Fruit fly (Drosophila melanogaster) whole organism, embryonic: ENCODE measurements around the gene Gr64b.
A peak's percentile ranks its signal among the peaks of the same experiment; 100 is the strongest.

Experiments
- ATbp ChIP-seq: fragments of 200-800 bp; sonication (Bioruptor generic); optimal IDR thresholded peaks from 2 replicates; lab custom pipeline; 2017; ENCODE audit warnings: missing biosample characterization, mild to moderate bottlenecking, missing genetic modification characterization, missing genetic modification reagents
- Asciz ChIP-seq: fragments of 200-800 bp; sonication (Bioruptor generic); optimal IDR thresholded peaks from 2 replicates; lab custom pipeline; 2017; ENCODE audit warnings: missing biosample characterization, mild to moderate bottlenecking, missing genetic modification characterization, missing genetic modification reagents
- Blimp-1 ChIP-seq: fragments of 200-800 bp; sonication (Bioruptor generic); optimal IDR thresholded peaks from 3 replicates; lab custom pipeline; 2018; ENCODE audit warnings: missing biosample characterization, missing genetic modification characterization, mild to moderate bottlenecking, moderate library complexity, missing genetic modification reagents
- CG1024 ChIP-seq: fragments of 200-800 bp; sonication (Bioruptor generic); IDR thresholded peaks from 2 replicates; pipeline ENCODE4 v1.3.6; 2022; ENCODE audit warnings: missing biosample characterization, missing genetic modification characterization
- CG10321 ChIP-seq: fragments of 200-800 bp; sonication (Bioruptor generic); IDR thresholded peaks from 2 replicates; pipeline ENCODE4 v1.3.6; 2022; ENCODE audit warnings: missing biosample characterization, missing genetic modification characterization
- CG10979 ChIP-seq: fragments of 200-800 bp; sonication (Bioruptor generic); optimal IDR thresholded peaks from 2 replicates; lab custom pipeline; 2018; ENCODE audit warnings: missing biosample characterization, mild to moderate bottlenecking, missing genetic modification characterization, moderate library complexity
- CG11723 ChIP-seq: fragments of 200-800 bp; sonication (Bioruptor generic); optimal IDR thresholded peaks from 2 replicates; lab custom pipeline; 2017; ENCODE audit warnings: missing biosample characterization, mild to moderate bottlenecking, missing genetic modification characterization
- CG12104 ChIP-seq: fragments of 200-800 bp; sonication (Bioruptor generic); optimal IDR thresholded peaks from 3 replicates; lab custom pipeline; 2016; ENCODE audit warnings: missing biosample characterization, missing genetic modification characterization
- CG13624 ChIP-seq: fragments of 200-800 bp; sonication (Bioruptor generic); optimal IDR thresholded peaks from 2 replicates; lab custom pipeline; 2016; ENCODE audit warnings: missing biosample characterization, missing genetic modification characterization
- CG14050 ChIP-seq: fragments of 200-800 bp; sonication (Bioruptor generic); IDR thresholded peaks from 3 replicates; pipeline ENCODE4 v1.3.6; 2022; ENCODE audit warnings: missing biosample characterization, missing genetic modification characterization
- CG1529 ChIP-seq: fragments of 200-800 bp; sonication (Bioruptor generic); optimal IDR thresholded peaks from 3 replicates; lab custom pipeline; 2018; ENCODE audit warnings: missing biosample characterization, missing genetic modification characterization
- CG15479 ChIP-seq: fragments of 200-800 bp; sonication (Bioruptor generic); optimal IDR thresholded peaks from 3 replicates; lab custom pipeline; 2019; ENCODE audit warnings: missing biosample characterization, mild to moderate bottlenecking, missing genetic modification characterization, moderate library complexity
- CG1647 ChIP-seq: fragments of 200-800 bp; sonication (Bioruptor generic); optimal IDR thresholded peaks from 3 replicates; lab custom pipeline; 2016; ENCODE audit warnings: missing biosample characterization, missing genetic modification characterization
- CG1832 ChIP-seq: fragments of 200-800 bp; sonication (Bioruptor generic); optimal IDR thresholded peaks from 2 replicates; lab custom pipeline; 2017; ENCODE audit warnings: missing biosample characterization, mild to moderate bottlenecking, missing genetic modification characterization, inconsistent platforms
- CG30431 ChIP-seq: fragments of 200-800 bp; sonication (Bioruptor generic); optimal IDR thresholded peaks from 2 replicates; lab custom pipeline; 2017; ENCODE audit warnings: missing biosample characterization, missing genetic modification characterization
- CG34422 ChIP-seq: fragments of 200-800 bp; sonication (Bioruptor generic); IDR thresholded peaks from 3 replicates; pipeline ENCODE4 v1.3.6; 2022; ENCODE audit warnings: missing biosample characterization, missing genetic modification characterization
- CG3838 ChIP-seq: fragments of 200-800 bp; sonication (Bioruptor generic); optimal IDR thresholded peaks from 3 replicates; lab custom pipeline; 2016; ENCODE audit warnings: missing biosample characterization, missing genetic modification characterization
- CG4328 ChIP-seq: fragments of 200-800 bp; sonication (Bioruptor generic); optimal IDR thresholded peaks from 3 replicates; lab custom pipeline; 2017; ENCODE audit warnings: missing biosample characterization, missing genetic modification reagents, missing genetic modification characterization
- CG6689 ChIP-seq: fragments of 200-800 bp; sonication (Bioruptor generic); IDR thresholded peaks from 2 replicates; pipeline ENCODE4 v1.3.6; 2022; ENCODE audit warnings: missing biosample characterization, missing genetic modification characterization
- CG8765 ChIP-seq: fragments of 200-800 bp; sonication (Bioruptor generic); IDR thresholded peaks from 2 replicates; pipeline ENCODE4 v1.3.6; 2022; ENCODE audit warnings: missing biosample characterization, missing genetic modification characterization
- Dad ChIP-seq: fragments of 200-800 bp; sonication (Bioruptor generic); optimal IDR thresholded peaks from 3 replicates; lab custom pipeline; 2016; ENCODE audit warnings: missing biosample characterization, missing genetic modification characterization
- Dfd ChIP-seq, 2 experiments: fragments of >200 bp; optimal IDR thresholded peaks; 2 replicates each; lab custom pipeline; 2017; ENCODE audit warnings: missing biosample characterization in 2 of 2, missing genetic modification characterization in 2 of 2
- GATAe ChIP-seq: fragments of 200-800 bp; sonication (Bioruptor generic); conservative IDR thresholded peaks from 2 replicates; pipeline ENCODE4 v1.3.6; 2022; ENCODE audit warnings: missing biosample characterization, missing genetic modification characterization
- Hey ChIP-seq: fragments of 200-800 bp; sonication (Bioruptor generic); optimal IDR thresholded peaks from 3 replicates; lab custom pipeline; 2018; ENCODE audit warnings: missing biosample characterization, mild to moderate bottlenecking, missing genetic modification characterization
- Hr51 ChIP-seq, 2 experiments: fragments of 200-800 bp; sonication (Bioruptor generic); optimal IDR thresholded peaks; 2 replicates in 1 of 2; 3 replicates in 1 of 2; lab custom pipeline; 2016 to 2018; ENCODE audit warnings: missing biosample characterization in 2 of 2, missing genetic modification characterization in 2 of 2, mild to moderate bottlenecking in 1 of 2, moderate library complexity in 1 of 2
- Hr78 ChIP-seq, 2 experiments: fragments of 200-800 bp in 1 of 2; fragments of >200 bp in 1 of 2; sonication (Bioruptor generic) in 1 of 2; optimal IDR thresholded peaks; 2 replicates each; lab custom pipeline; 2017 to 2019; ENCODE audit warnings: missing biosample characterization in 2 of 2, missing genetic modification characterization in 2 of 2, mild to moderate bottlenecking in 1 of 2, moderate library complexity in 1 of 2
- Hsf ChIP-seq: fragments of 200-800 bp; sonication (Bioruptor generic); optimal IDR thresholded peaks from 3 replicates; lab custom pipeline; 2016; ENCODE audit warnings: missing biosample characterization, missing genetic modification characterization
- MBD-R2 ChIP-seq: fragments of 200-800 bp; sonication (Bioruptor generic); IDR thresholded peaks from 2 replicates; pipeline ENCODE4 v1.3.6; 2022; ENCODE audit warnings: missing biosample characterization, missing genetic modification characterization
- Mad ChIP-seq: fragments of 200-800 bp; sonication (Bioruptor generic); optimal IDR thresholded peaks from 2 replicates; lab custom pipeline; 2016; ENCODE audit warnings: missing biosample characterization, missing genetic modification characterization
- Mrtf ChIP-seq: fragments of 200-800 bp; sonication (Bioruptor generic); IDR thresholded peaks from 3 replicates; pipeline ENCODE4 v1.3.6; 2022; ENCODE audit warnings: missing biosample characterization, missing genetic modification characterization
- Nf-YA ChIP-seq: fragments of 200-800 bp; sonication (Bioruptor generic); IDR thresholded peaks from 2 replicates; pipeline ENCODE4 v1.3.6; 2022; ENCODE audit warnings: missing biosample characterization, missing genetic modification characterization
- NfI ChIP-seq: fragments of 200-800 bp; sonication (Bioruptor generic); optimal IDR thresholded peaks from 3 replicates; lab custom pipeline; 2018; ENCODE audit warnings: missing biosample characterization, mild to moderate bottlenecking, missing genetic modification characterization, moderate library complexity
- PHDP ChIP-seq: fragments of 200-800 bp; sonication (Bioruptor generic); optimal IDR thresholded peaks from 3 replicates; lab custom pipeline; 2018; ENCODE audit warnings: missing biosample characterization, mild to moderate bottlenecking, missing genetic modification characterization, moderate library complexity
- Side ChIP-seq: fragments of 200-800 bp; sonication (Bioruptor generic); optimal IDR thresholded peaks from 2 replicates; lab custom pipeline; 2016; ENCODE audit warnings: missing biosample characterization, missing genetic modification characterization
- ase ChIP-seq: fragments of 200-800 bp; sonication (Bioruptor generic); IDR thresholded peaks from 3 replicates; pipeline ENCODE4 v1.3.6; 2022; ENCODE audit warnings: missing biosample characterization, missing genetic modification characterization
- ato ChIP-seq: fragments of 200-800 bp; sonication (Bioruptor generic); IDR thresholded peaks from 2 replicates; pipeline ENCODE4 v1.3.6; 2022; ENCODE audit warnings: missing biosample characterization, missing genetic modification characterization; ENCODE audit not compliant: partially characterized antibody
- az2 ChIP-seq: fragments of 200-800 bp; sonication (Bioruptor generic); optimal IDR thresholded peaks from 3 replicates; lab custom pipeline; 2016; ENCODE audit warnings: missing biosample characterization, missing genetic modification characterization
- bab2 ChIP-seq: fragments of 200-800 bp; sonication (Bioruptor generic); optimal IDR thresholded peaks from 2 replicates; lab custom pipeline; 2016; ENCODE audit warnings: missing biosample characterization, missing genetic modification characterization
- btn ChIP-seq: fragments of 200-800 bp; sonication (Bioruptor generic); optimal IDR thresholded peaks from 2 replicates; lab custom pipeline; 2016; ENCODE audit warnings: missing biosample characterization, missing genetic modification characterization
- emc ChIP-seq: fragments of 200-800 bp; sonication (Bioruptor generic); optimal IDR thresholded peaks from 2 replicates; lab custom pipeline; 2016; ENCODE audit warnings: missing biosample characterization, missing genetic modification characterization
- kay ChIP-seq: fragments of 200-800 bp; sonication (Bioruptor generic); optimal IDR thresholded peaks from 2 replicates; lab custom pipeline; 2016; ENCODE audit warnings: missing biosample characterization, missing genetic modification characterization
- lbe ChIP-seq: fragments of 200-800 bp; sonication (Bioruptor generic); optimal IDR thresholded peaks from 2 replicates; lab custom pipeline; 2016; ENCODE audit warnings: missing biosample characterization, mild to moderate bottlenecking, missing genetic modification characterization
- lmd ChIP-seq: fragments of 200-800 bp; sonication (Bioruptor generic); IDR thresholded peaks from 2 replicates; pipeline ENCODE4 v1.3.6; 2022; ENCODE audit warnings: missing biosample characterization, missing genetic modification characterization
- maf-S ChIP-seq: fragments of 200-800 bp; sonication (Bioruptor generic); optimal IDR thresholded peaks from 2 replicates; lab custom pipeline; 2016; ENCODE audit warnings: missing biosample characterization, missing genetic modification characterization
- mam ChIP-seq: fragments of 200-800 bp; sonication (Bioruptor generic); optimal IDR thresholded peaks from 3 replicates; lab custom pipeline; 2016; ENCODE audit warnings: missing biosample characterization, missing genetic modification characterization
- rib ChIP-seq: fragments of 200-800 bp; sonication (Bioruptor generic); IDR thresholded peaks from 2 replicates; pipeline ENCODE4 v1.3.6; 2022; ENCODE audit warnings: missing biosample characterization, missing genetic modification characterization
- schlank ChIP-seq: fragments of 200-800 bp; sonication (Bioruptor generic); optimal IDR thresholded peaks from 2 replicates; lab custom pipeline; 2018; ENCODE audit warnings: missing biosample characterization, mild to moderate bottlenecking, missing genetic modification characterization
- sens-2 ChIP-seq: fragments of 200-800 bp; sonication (Bioruptor generic); IDR thresholded peaks from 2 replicates; pipeline ENCODE4 v1.3.6; 2022; ENCODE audit warnings: missing biosample characterization, missing genetic modification characterization
- sqz ChIP-seq: fragments of 200-800 bp; sonication (Bioruptor generic); optimal IDR thresholded peaks from 3 replicates; lab custom pipeline; 2018; ENCODE audit warnings: missing biosample characterization, mild to moderate bottlenecking, missing genetic modification characterization
- tap ChIP-seq: fragments of 200-800 bp; optimal IDR thresholded peaks from 3 replicates; lab custom pipeline; 2019; ENCODE audit warnings: missing biosample characterization, mild to moderate bottlenecking, missing genetic modification characterization, moderate library complexity
- toy ChIP-seq: fragments of 200-800 bp; sonication (Bioruptor generic); IDR thresholded peaks from 2 replicates; pipeline ENCODE4 v1.3.6; 2022; ENCODE audit warnings: missing biosample characterization, missing genetic modification characterization
- unpg ChIP-seq: fragments of 200-800 bp; sonication (Bioruptor generic); optimal IDR thresholded peaks from 3 replicates; lab custom pipeline; 2018; ENCODE audit warnings: missing biosample characterization, mild to moderate bottlenecking, missing genetic modification characterization, moderate library complexity

The Gr64b gene

dm6 chr3L:4071561-4072049, 43.2 kb downstream of the Gr64b start, which contains the start of gene wit (continued):
- TF ChIP-seq CG13624, result no peak
- no peak for TF ChIP-seq CG15479 (GFP tag; lab: Kevin White, UChicago)
- peak; percentile 6 for TF ChIP-seq unpg (GFP tag; lab: Kevin White, UChicago)
- TF ChIP-seq Mad (GFP tag; lab: Kevin White, UChicago), result peak; percentile 6
- no peak; the same call in 2 of the 3 replicates for TF ChIP-seq CG14050 (GFP tag; lab: Robert Waterston, UW)
- TF ChIP-seq ase, result no peak
- TF ChIP-seq CG6689 (GFP tag; lab: Robert Waterston, UW), result no peak
- TF ChIP-seq ato (GFP tag; lab: Robert Waterston, UW), result no peak
- peak; percentile 83 for TF ChIP-seq lbe (GFP tag; lab: Kevin White, UChicago)
- TF ChIP-seq sqz (GFP tag; lab: Kevin White, UChicago), result peak; percentile 53
- peak; percentile 18 for TF ChIP-seq CG4328 (GFP tag; lab: Kevin White, UChicago)
- no peak for TF ChIP-seq bab2 (GFP tag; lab: Kevin White, UChicago)
- TF ChIP-seq Dfd (GFP tag; optimal IDR thresholded peaks at IDR 0.05; lab: Kevin White, UChicago), result no peak
- peak; percentile 47 for TF ChIP-seq PHDP (tag; lab: Kevin White, UChicago)
- TF ChIP-seq schlank (tag; lab: Kevin White, UChicago), result no peak
- no peak for TF ChIP-seq MBD-R2 (GFP tag; lab: Robert Waterston, UW)
- no peak for TF ChIP-seq kay
- TF ChIP-seq CG11723, result no peak
- peak; percentile 26 for TF ChIP-seq Hsf
- no peak for TF ChIP-seq Mrtf (GFP tag; lab: Robert Waterston, UW)
- TF ChIP-seq CG1529, result no peak
- no peak for TF ChIP-seq CG1832
- no peak for TF ChIP-seq Asciz (GFP tag; lab: Kevin White, UChicago)
- TF ChIP-seq CG30431 (GFP tag; lab: Kevin White, UChicago), result no peak
- no peak for TF ChIP-seq Nf-YA (GFP tag; lab: Robert Waterston, UW)
- TF ChIP-seq CG8765 (GFP tag; lab: Robert Waterston, UW), result no peak
- TF ChIP-seq CG1647 (GFP tag; lab: Kevin White, UChicago), result no peak
- TF ChIP-seq CG10321 (GFP tag; lab: Robert Waterston, UW), result no peak
- TF ChIP-seq btn (GFP tag; lab: Kevin White, UChicago), result no peak
- TF ChIP-seq mam (GFP tag; lab: Kevin White, UChicago), result peak; percentile 22
- no peak for TF ChIP-seq Hey (tag; lab: Kevin White, UChicago)
- no peak for TF ChIP-seq emc (GFP tag; lab: Kevin White, UChicago)
- no peak for TF ChIP-seq GATAe (GFP tag; lab: Robert Waterston, UW)
- TF ChIP-seq rib (GFP tag; lab: Robert Waterston, UW), result peak; percentile 56; the same call in 1 of the 2 replicates
- no peak for TF ChIP-seq Hr78 (GFP tag; optimal IDR thresholded peaks at IDR 0.05; lab: Kevin White, UChicago)
- no peak for TF ChIP-seq CG3838 (GFP tag; lab: Kevin White, UChicago)
- no peak for TF ChIP-seq CG10979 (tag; lab: Kevin White, UChicago)
- TF ChIP-seq az2 (GFP tag; lab: Kevin White, UChicago), result no peak
- no peak for TF ChIP-seq tap
- TF ChIP-seq maf-S, result no peak
- TF ChIP-seq CG34422 (GFP tag; lab: Robert Waterston, UW), result peak; percentile 79; the same call in 1 of the 3 replicates
- TF ChIP-seq NfI (GFP tag; lab: Kevin White, UChicago), result peak; percentile 21
- TF ChIP-seq Hr51 (GFP tag; optimal IDR thresholded peaks at IDR 0.05; lab: Kevin White, UChicago), result no peak
- TF ChIP-seq ATbp, result peak; percentile 19
- peak; percentile 5 for TF ChIP-seq Side (GFP tag; lab: Kevin White, UChicago)
- TF ChIP-seq toy (GFP tag; lab: Robert Waterston, UW), result no peak
- no peak for TF ChIP-seq CG1024 (GFP tag; lab: Robert Waterston, UW)
- no peak for TF ChIP-seq sens-2 (GFP tag; lab: Robert Waterston, UW)
- no peak for TF ChIP-seq Blimp-1 (GFP tag; lab: Kevin White, UChicago)
- TF ChIP-seq Dad (GFP tag; lab: Kevin White, UChicago), result no peak
- TF ChIP-seq lmd (GFP tag; lab: Robert Waterston, UW), result no peak
- no peak for TF ChIP-seq CG12104 (GFP tag; lab: Kevin White, UChicago)
